Fruit fly (Drosophila melanogaster): ENCODE results near the gene CG14298.

Gene CG14298

dm6 chr3R:18917976-18918871, 42.9 kb downstream of the CG14298 start (continued):
- TF ChIP-seq disco-r (GFP tag; optimal IDR thresholded peaks at IDR 0.05) (peak; percentile 5), zfh1 (GFP tag; IDR thresholded peaks at IDR 0.05) (no peak), CG32772 (GFP tag; IDR thresholded peaks at IDR 0.05) (no peak), Ets97D (GFP tag; optimal IDR thresholded peaks at IDR 0.05) (no peak), stc (GFP tag; IDR thresholded peaks at IDR 0.05) (no peak), Elba2 (GFP tag; optimal IDR thresholded peaks at IDR 0.05) (no peak), Stat92E (GFP tag; optimal IDR thresholded peaks at IDR 0.05) (no peak), ab (GFP tag; optimal IDR thresholded peaks at IDR 0.05) (no peak), ind (GFP tag; optimal IDR thresholded peaks at IDR 0.05) (no peak), CG4360 (GFP tag; IDR thresholded peaks at IDR 0.05) (peak; percentile 43), CG7372 (GFP tag; IDR thresholded peaks at IDR 0.05) (no peak), bbx (GFP tag; IDR thresholded peaks at IDR 0.05; ENCODE audit: partially characterized antibody) (peak; percentile 60; the same call in 1 of the 2 replicates), CG12744 (GFP tag; optimal IDR thresholded peaks at IDR 0.05) (no peak), Nf-YB (GFP tag; optimal IDR thresholded peaks at IDR 0.05) (no peak), Sin3A (optimal IDR thresholded peaks at IDR 0.05) (no peak), Taf1 (GFP tag; IDR thresholded peaks at IDR 0.05) (no peak), CG4707 (GFP tag; optimal IDR thresholded peaks at IDR 0.05) (no peak), CG11560 (tag; IDR thresholded peaks at IDR 0.05) (no peak), oc (tag; optimal IDR thresholded peaks at IDR 0.05) (no peak), Kr (GFP tag; optimal IDR thresholded peaks at IDR 0.05) (no peak), row (GFP tag; IDR thresholded peaks at IDR 0.05) (peak; percentile 11; the same call in 1 of the 3 replicates), so (GFP tag; IDR thresholded peaks at IDR 0.05) (peak; percentile 35; the same call in 2 of the 3 replicates), Med (GFP tag) (peak; percentile 90), yki (optimal IDR thresholded peaks at IDR 0.05) (no peak), CG8944 (GFP tag; optimal IDR thresholded peaks at IDR 0.05) (no peak), CG6854 (GFP tag; optimal IDR thresholded peaks at IDR 0.05) (peak; percentile 46), NK7.1 (GFP tag; optimal IDR thresholded peaks at IDR 0.05) (peak; percentile 33), CG12155 (GFP tag; optimal IDR thresholded peaks at IDR 0.05) (no peak), CG2116 (GFP tag; optimal IDR thresholded peaks at IDR 0.05) (peak; percentile 8), eve (GFP tag; optimal IDR thresholded peaks at IDR 0.05) (peak in 1 of 2 experiments; percentile 17), jing (GFP tag; optimal IDR thresholded peaks at IDR 0.05) (no peak), HmgZ (tag; optimal IDR thresholded peaks at IDR 0.05) (peak; percentile 53), CG11504 (tag; optimal IDR thresholded peaks at IDR 0.05) (peak; percentile 58), CG6175 (GFP tag; IDR thresholded peaks at IDR 0.05) (no peak), bowl (GFP tag; IDR thresholded peaks at IDR 0.05) (no peak), cas (GFP tag; IDR thresholded peaks at IDR 0.05) (no peak), CG1603 (tag; optimal IDR thresholded peaks at IDR 0.05) (no peak), YL-1 (GFP tag; optimal IDR thresholded peaks at IDR 0.05) (peak; percentile 8), amos (GFP tag; IDR thresholded peaks at IDR 0.05; ENCODE audit: partially characterized antibody) (peak; percentile 10; the same call in 1 of the 2 replicates), CG18262 (tag; optimal IDR thresholded peaks at IDR 0.05) (no peak), nerfin-1 (tag; optimal IDR thresholded peaks at IDR 0.05) (no peak), psq (GFP tag; optimal IDR thresholded peaks at IDR 0.05) (no peak), CG9727 (GFP tag; optimal IDR thresholded peaks at IDR 0.05) (no peak), CG30431 (GFP tag; optimal IDR thresholded peaks at IDR 0.05) (no peak), CG11456 (GFP tag; IDR thresholded peaks at IDR 0.05) (no peak), Sox100B (GFP tag; optimal IDR thresholded peaks at IDR 0.05) (no peak), tgo (GFP tag; IDR thresholded peaks at IDR 0.05) (no peak), dan (GFP tag; IDR thresholded peaks at IDR 0.05) (no peak), CG10543 (GFP tag; optimal IDR thresholded peaks at IDR 0.05) (peak; percentile 70), sens (GFP tag) (peak; percentile 63), Dref (GFP tag; IDR thresholded peaks at IDR 0.05) (no peak)
